Fruit fly (Drosophila melanogaster): ENCODE measurements around the gene Nedd8.

Nedd8 gene

DNA sequence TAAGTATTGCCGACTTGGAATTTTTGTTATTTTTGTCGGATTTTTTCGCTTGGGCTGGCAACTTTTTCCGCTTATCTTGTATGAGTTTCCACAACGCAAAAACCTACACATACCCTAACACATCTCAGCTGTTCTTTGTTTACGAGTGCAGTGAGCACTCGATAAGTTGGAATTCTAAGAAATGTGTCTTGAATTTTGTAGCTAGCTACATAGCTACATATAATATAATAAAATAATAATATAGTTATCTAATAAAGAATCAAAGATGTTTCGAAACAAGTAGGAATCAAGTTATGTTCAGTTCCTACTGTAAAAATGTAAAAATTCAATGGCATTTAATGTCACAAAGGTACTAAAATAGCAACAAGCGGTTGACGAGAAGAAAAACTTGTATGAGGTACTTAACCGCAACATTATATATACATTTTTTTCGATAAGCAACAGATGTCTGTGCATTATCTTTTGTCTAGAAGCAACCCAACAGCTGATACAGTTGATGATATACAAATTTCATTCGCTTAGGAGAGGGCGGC lies 5.6 kb upstream of the Nedd8 start, which contains the start of gene Bhmt (continued):
- TF ChIP-seq CG8281 (tag; optimal IDR thresholded peaks at IDR 0.05) (peak; percentile 47), CG18476 (GFP tag; optimal IDR thresholded peaks at IDR 0.05) (no peak), CG10543 (GFP tag; optimal IDR thresholded peaks at IDR 0.05) (peak; percentile 76), MTF-1 (GFP tag; optimal IDR thresholded peaks at IDR 0.05; ENCODE audit: borderline replicate concordance) (peak; percentile 27), Side (GFP tag; optimal IDR thresholded peaks at IDR 0.05) (no peak), Stat92E (GFP tag; optimal IDR thresholded peaks at IDR 0.05) (no peak), al (GFP tag; IDR thresholded peaks at IDR 0.05) (peak; percentile 74), Nf-YC (tag; optimal IDR thresholded peaks at IDR 0.05) (no peak), tin (GFP tag; optimal IDR thresholded peaks at IDR 0.05) (peak; percentile 35), Dek (tag; optimal IDR thresholded peaks at IDR 0.05) (peak; percentile 67), CG18599 (GFP tag; optimal IDR thresholded peaks at IDR 0.05) (peak; percentile 86), scrt (GFP tag; optimal IDR thresholded peaks at IDR 0.05) (peak; percentile 66), CG34376 (GFP tag; optimal IDR thresholded peaks at IDR 0.05) (peak; percentile 43), CG12104 (GFP tag; optimal IDR thresholded peaks at IDR 0.05) (peak; percentile 47), Xrp1 (GFP tag; IDR thresholded peaks at IDR 0.05) (peak; percentile 70), onecut (GFP tag; IDR thresholded peaks at IDR 0.05) (no peak), rib (GFP tag; IDR thresholded peaks at IDR 0.05) (peak; percentile 16; the same call in 1 of the 2 replicates), wor (GFP tag; IDR thresholded peaks at IDR 0.05) (no peak), CG6813 (GFP tag; optimal IDR thresholded peaks at IDR 0.05) (peak; percentile 60), CG12391 (tag; optimal IDR thresholded peaks at IDR 0.05) (peak; percentile 65), CG8478 (optimal IDR thresholded peaks at IDR 0.05) (no peak), CG1233 (GFP tag; optimal IDR thresholded peaks at IDR 0.05) (peak; percentile 58), nau (GFP tag; optimal IDR thresholded peaks at IDR 0.05) (no peak), CG13287 (GFP tag; IDR thresholded peaks at IDR 0.05; ENCODE audit: partially characterized antibody) (no peak), ro (GFP tag; IDR thresholded peaks at IDR 0.05) (no peak), CG7271 (tag; optimal IDR thresholded peaks at IDR 0.05) (no peak), sim (GFP tag; IDR thresholded peaks at IDR 0.05) (no peak), GATAe (GFP tag; conservative IDR thresholded peaks at IDR 0.05) (no peak; the same call in 1 of the 2 replicates), crol (GFP tag; IDR thresholded peaks at IDR 0.05) (no peak), CG4360 (GFP tag; IDR thresholded peaks at IDR 0.05) (no peak), CG31441 (GFP tag; IDR thresholded peaks at IDR 0.05) (no peak; the same call in none of the 2 replicates), pum (GFP tag; optimal IDR thresholded peaks at IDR 0.05) (no peak), slp2 (GFP tag; optimal IDR thresholded peaks at IDR 0.05) (no peak), Nf-YB (GFP tag; optimal IDR thresholded peaks at IDR 0.05) (peak; percentile 40), bsh (GFP tag; optimal IDR thresholded peaks at IDR 0.05) (peak; percentile 56 to 59), Med (GFP tag) (peak; percentile 59), fd102C (GFP tag; optimal IDR thresholded peaks at IDR 0.05) (no peak), zen2 (GFP tag; IDR thresholded peaks at IDR 0.05; ENCODE audit: partially characterized antibody) (no peak), CG12155 (GFP tag; optimal IDR thresholded peaks at IDR 0.05) (peak; percentile 34), CG33557 (GFP tag; optimal IDR thresholded peaks at IDR 0.05) (no peak), CG5953 (GFP tag; IDR thresholded peaks at IDR 0.05) (no peak), insv (GFP tag; optimal IDR thresholded peaks at IDR 0.05) (no peak), amos (GFP tag; IDR thresholded peaks at IDR 0.05; ENCODE audit: partially characterized antibody) (no peak), Mes4 (GFP tag; optimal IDR thresholded peaks at IDR 0.05) (no peak), ash1 (GFP tag; optimal IDR thresholded peaks at IDR 0.05) (no peak), CG13123 (GFP tag; optimal IDR thresholded peaks at IDR 0.05) (no peak), az2 (GFP tag; optimal IDR thresholded peaks at IDR 0.05) (peak; percentile 21), HLH54F (GFP tag; optimal IDR thresholded peaks at IDR 0.05) (no peak), Dad (GFP tag; optimal IDR thresholded peaks at IDR 0.05) (no peak), gfzf (GFP tag; optimal IDR thresholded peaks at IDR 0.05) (no peak)

Measured in whole organism, embryonic.